Fruit fly (Drosophila melanogaster): ENCODE data around the gene lmgA.

Gene lmgA

dm6 chr2L:8478379-8478778 lies 50.0 kb downstream of the lmgA start (continued):
- TF ChIP-seq pum (GFP tag; optimal IDR thresholded peaks at IDR 0.05), result no peak
- peak; percentile 21; the same call in 1 of the 2 replicates for TF ChIP-seq CG32532 (GFP tag; IDR thresholded peaks at IDR 0.05)
- no peak for TF ChIP-seq tna (GFP tag; IDR thresholded peaks at IDR 0.05; ENCODE audit: partially characterized antibody)
- no peak for TF ChIP-seq D19B (GFP tag; optimal IDR thresholded peaks at IDR 0.05)
- peak; percentile 51 for TF ChIP-seq cwo (GFP tag; optimal IDR thresholded peaks at IDR 0.05)
- TF ChIP-seq zen2 (GFP tag; IDR thresholded peaks at IDR 0.05; ENCODE audit: partially characterized antibody), result 0 out of 3 replicates have a peak, but pooled peaks have one; percentile 40
- TF ChIP-seq pros (GFP tag; optimal IDR thresholded peaks at IDR 0.05), result peak; percentile 71
- no peak for TF ChIP-seq schlank (tag; optimal IDR thresholded peaks at IDR 0.05)
- TF ChIP-seq CG8388 (GFP tag; optimal IDR thresholded peaks at IDR 0.05), result no peak
- TF ChIP-seq CG7928 (GFP tag; optimal IDR thresholded peaks at IDR 0.05), result no peak
- TF ChIP-seq CG6854 (GFP tag; optimal IDR thresholded peaks at IDR 0.05), result no peak
- no peak for TF ChIP-seq CG5245 (GFP tag; optimal IDR thresholded peaks at IDR 0.05)
- TF ChIP-seq mld (GFP tag; IDR thresholded peaks at IDR 0.05; ENCODE audit: partially characterized antibody), result 0 out of 3 replicates have a peak, but pooled peaks have one; percentile 45
- no peak for TF ChIP-seq sisA (GFP tag; IDR thresholded peaks at IDR 0.05)
- no peak for TF ChIP-seq wor (GFP tag; IDR thresholded peaks at IDR 0.05)
- TF ChIP-seq mam (GFP tag; optimal IDR thresholded peaks at IDR 0.05), result no peak
- no peak for TF ChIP-seq CG18599 (GFP tag; optimal IDR thresholded peaks at IDR 0.05)
- TF ChIP-seq CG4328 (GFP tag; optimal IDR thresholded peaks at IDR 0.05), result no peak
- peak in 1 of 2 experiments; percentile 32 for TF ChIP-seq tll (GFP tag; optimal IDR thresholded peaks at IDR 0.05)
- TF ChIP-seq Bdp1 (GFP tag; optimal IDR thresholded peaks at IDR 0.05), result no peak
- no peak for TF ChIP-seq chinmo (GFP tag; IDR thresholded peaks at IDR 0.05; ENCODE audit: partially characterized antibody)
- no peak for TF ChIP-seq CG12219 (GFP tag; optimal IDR thresholded peaks at IDR 0.05)
- TF ChIP-seq row (GFP tag; IDR thresholded peaks at IDR 0.05), result no peak
- peak; percentile 43 to 69 for TF ChIP-seq Trl (optimal IDR thresholded peaks at IDR 0.05)
- no peak for TF ChIP-seq Trl (GFP tag; optimal IDR thresholded peaks at IDR 0.05)
- TF ChIP-seq disco-r (GFP tag; optimal IDR thresholded peaks at IDR 0.05), result no peak
- TF ChIP-seq CG8290 (GFP tag; optimal IDR thresholded peaks at IDR 0.05), result no peak
- no peak for TF ChIP-seq CG8290 (tag; optimal IDR thresholded peaks at IDR 0.05)
- TF ChIP-seq CG7839 (tag; optimal IDR thresholded peaks at IDR 0.05), result no peak
- TF ChIP-seq Hr78 (GFP tag; optimal IDR thresholded peaks at IDR 0.05), result peak in 1 of 2 experiments; percentile 93
- peak; percentile 46 for TF ChIP-seq chm (GFP tag; IDR thresholded peaks at IDR 0.05)
- TF ChIP-seq CG10959 (GFP tag; IDR thresholded peaks at IDR 0.05), result no peak
- peak; percentile 9; the same call in 1 of the 2 replicates for TF ChIP-seq Bgb (GFP tag; IDR thresholded peaks at IDR 0.05; ENCODE audit: partially characterized antibody)
- TF ChIP-seq CG31441 (GFP tag; IDR thresholded peaks at IDR 0.05), result no peak
- TF ChIP-seq CG3847 (GFP tag; IDR thresholded peaks at IDR 0.05), result no peak
- TF ChIP-seq Eip74EF (GFP tag; optimal IDR thresholded peaks at IDR 0.05), result no peak
- no peak for TF ChIP-seq NC2α (GFP tag; optimal IDR thresholded peaks at IDR 0.05)
- TF ChIP-seq CG2678 (tag; optimal IDR thresholded peaks at IDR 0.05), result no peak
- TF ChIP-seq CG1832 (GFP tag; optimal IDR thresholded peaks at IDR 0.05), result peak; percentile 1
- no peak for TF ChIP-seq CG7987 (GFP tag; optimal IDR thresholded peaks at IDR 0.05)
- peak; percentile 24 for TF ChIP-seq Deaf1 (tag; optimal IDR thresholded peaks at IDR 0.05)
- no peak for TF ChIP-seq fru (optimal IDR thresholded peaks at IDR 0.05)
- peak; percentile 75 for TF ChIP-seq kni (GFP tag; optimal IDR thresholded peaks at IDR 0.05)
- no peak for TF ChIP-seq scrt (GFP tag; optimal IDR thresholded peaks at IDR 0.05)
- TF ChIP-seq CG16863 (GFP tag; optimal IDR thresholded peaks at IDR 0.05), result no peak
- no peak for TF ChIP-seq CG1647 (GFP tag; optimal IDR thresholded peaks at IDR 0.05)
- TF ChIP-seq seq (GFP tag; IDR thresholded peaks at IDR 0.05), result 0 out of 2 replicates have a peak, but pooled peaks have one; percentile 12
- no peak for TF ChIP-seq TFAM (GFP tag; optimal IDR thresholded peaks at IDR 0.05)
- 0 out of 2 replicates have a peak, but pooled peaks have one; percentile 15 for TF ChIP-seq CG4360 (GFP tag; IDR thresholded peaks at IDR 0.05)
- no peak for TF ChIP-seq ara (GFP tag; IDR thresholded peaks at IDR 0.05)
- TF ChIP-seq CG15479 (GFP tag; optimal IDR thresholded peaks at IDR 0.05), result peak; percentile 69
